Worm (Caenorhabditis elegans): ENCODE results near the gene T21D12.12.

DNA sequence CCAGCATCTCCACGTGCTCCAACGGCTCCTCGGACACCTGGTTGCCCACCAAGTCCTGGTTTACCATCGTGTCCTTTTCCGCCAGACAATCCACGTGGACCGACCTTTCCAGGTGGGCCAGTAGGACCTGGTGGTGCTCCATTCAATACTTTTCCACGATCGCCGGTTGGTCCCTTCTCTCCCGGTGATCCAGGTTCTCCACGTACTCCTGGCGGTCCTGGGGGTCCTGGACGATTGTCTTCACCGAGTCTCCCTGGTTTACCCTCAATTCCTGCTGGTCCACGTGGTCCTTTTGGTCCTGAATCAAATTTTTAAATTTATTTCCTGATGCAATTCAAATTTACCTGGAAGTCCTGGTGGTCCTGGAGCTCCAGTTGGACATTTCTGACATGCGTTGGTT lies 7.9 kb upstream of the T21D12.12 start:
- TF ChIP-seq ceh-39 (tag; optimal IDR thresholded peaks at IDR 0.05), result no peak
- no peak for TF ChIP-seq mls-2 (tag; optimal IDR thresholded peaks at IDR 0.05)
- TF ChIP-seq ces-1 (GFP tag; optimal IDR thresholded peaks at IDR 0.05), result no peak
- TF ChIP-seq pha-4 (tag; optimal IDR thresholded peaks at IDR 0.05), result no peak
- TF ChIP-seq blmp-1 (tag; optimal IDR thresholded peaks at IDR 0.05), result no peak
- TF ChIP-seq lsy-2 (tag; optimal IDR thresholded peaks at IDR 0.05), result no peak
- TF ChIP-seq snpc-4 (tag; optimal IDR thresholded peaks at IDR 0.05), result no peak
- TF ChIP-seq nhr-76 (tag; optimal IDR thresholded peaks at IDR 0.05), result no peak
